Worm (Caenorhabditis elegans): ENCODE results near the gene M04B2.7.

- no peak for TF ChIP-seq W03F9.2 (tag; optimal IDR thresholded peaks at IDR 0.05)
- no peak for TF ChIP-seq dao-5 (tag; optimal IDR thresholded peaks at IDR 0.05)
Observed at ce11 chrIV:11523685-11524084, 24.9 kb downstream of the M04B2.7 start.
